Worm (Caenorhabditis elegans) whole organism, midembryonic: Measurements from ENCODE around the gene str-121.

Experiments used
- cog-1 ChIP-seq: sonication (generic microtip); optimal IDR thresholded peaks from 2 replicates; lab custom pipeline; 2016; ENCODE audit warnings: missing genetic modification characterization, missing compliant biosample characterization
- flt-1 ChIP-seq: fragments of 200-800 bp; sonication (Bioruptor generic); IDR thresholded peaks from 2 replicates; pipeline ENCODE4 v1.3.6; 2022; ENCODE audit warnings: missing genetic modification characterization, missing compliant biosample characterization
- tab-1 ChIP-seq: fragments of 200-800 bp; sonication (Bioruptor generic); IDR thresholded peaks from 2 replicates; pipeline ENCODE4 v1.3.6; 2022; ENCODE audit warnings: missing genetic modification characterization, missing compliant biosample characterization

The str-121 gene

ce11 chrV:203855-204432 lies 50.5 kb downstream of the str-121 start, which contains the start of gene lec-12:
Gene lec-12, plus strand, starts transcription at chrV:204382.
- TF ChIP-seq tab-1 (no peak), cog-1 (tag; lab: Kevin White, UChicago) (no peak), flt-1 (GFP tag; lab: Robert Waterston, UW) (no peak)
